Worm (Caenorhabditis elegans): ENCODE data around the gene dgk-5.

dgk-5 gene

ce11 chrII:6454671-6455070 is 16.2 kb downstream of the dgk-5 start, which contains the start of gene aptf-1:
Gene aptf-1, plus strand, starts transcription at chrII:6454971.
- TF ChIP-seq nhr-11 (tag; optimal IDR thresholded peaks at IDR 0.05) (no peak), elt-2 (tag; optimal IDR thresholded peaks at IDR 0.05) (no peak), nhr-77 (tag; optimal IDR thresholded peaks at IDR 0.05) (no peak), elt-1 (tag; optimal IDR thresholded peaks at IDR 0.05) (no peak), fkh-2 (tag; optimal IDR thresholded peaks at IDR 0.05) (no peak), fkh-10 (GFP tag; optimal IDR thresholded peaks at IDR 0.05) (no peak), ama-1 (optimal IDR thresholded peaks at IDR 0.05) (no peak), mdl-1 (tag; optimal IDR thresholded peaks at IDR 0.05) (no peak), unc-62 (GFP tag; optimal IDR thresholded peaks at IDR 0.05) (no peak), skn-1 (tag; optimal IDR thresholded peaks at IDR 0.05) (no peak)

ce11 chrII:6453341-6453806 is 17.5 kb downstream of the dgk-5 start, which contains the start of gene atg-16.2:
Gene atg-16.2, minus strand, starts transcription at chrII:6453391.
- TF ChIP-seq pqm-1 (tag; optimal IDR thresholded peaks at IDR 0.05): no peak
- peak; percentile 39 for TF ChIP-seq elt-2 (tag; optimal IDR thresholded peaks at IDR 0.05)
- TF ChIP-seq nhr-12 (tag; optimal IDR thresholded peaks at IDR 0.05): no peak
- no peak for TF ChIP-seq ceh-28 (tag; optimal IDR thresholded peaks at IDR 0.05)
- TF ChIP-seq fkh-2 (tag; optimal IDR thresholded peaks at IDR 0.05): no peak
- no peak for TF ChIP-seq fkh-10 (GFP tag; optimal IDR thresholded peaks at IDR 0.05)
- no peak for TF ChIP-seq zag-1 (tag; optimal IDR thresholded peaks at IDR 0.05)
- TF ChIP-seq lin-39 (tag; optimal IDR thresholded peaks at IDR 0.05): peak; percentile 42
- peak; percentile 82 for TF ChIP-seq snpc-4 (tag; optimal IDR thresholded peaks at IDR 0.05)
- TF ChIP-seq mml-1 (tag; optimal IDR thresholded peaks at IDR 0.05): no peak
- no peak for TF ChIP-seq nhr-67 (tag; optimal IDR thresholded peaks at IDR 0.05)
- TF ChIP-seq egl-5 (tag; optimal IDR thresholded peaks at IDR 0.05): peak; percentile 12
- peak; percentile 6 for TF ChIP-seq nhr-43 (tag; optimal IDR thresholded peaks at IDR 0.05; ENCODE audit: poor library complexity, severe bottlenecking)
- peak; percentile 64 for TF ChIP-seq lin-15B (tag; optimal IDR thresholded peaks at IDR 0.05)
- no peak for TF ChIP-seq ztf-11 (tag; optimal IDR thresholded peaks at IDR 0.05)
- TF ChIP-seq unc-39 (tag; optimal IDR thresholded peaks at IDR 0.05): no peak
- TF ChIP-seq nhr-28 (tag; optimal IDR thresholded peaks at IDR 0.05): no peak
- no peak for TF ChIP-seq skn-1 (tag; optimal IDR thresholded peaks at IDR 0.05)
- no peak for TF ChIP-seq R02D3.7 (tag; optimal IDR thresholded peaks at IDR 0.05)
- TF ChIP-seq sea-2 (GFP tag; optimal IDR thresholded peaks at IDR 0.05): no peak
- TF ChIP-seq nhr-25 (tag; optimal IDR thresholded peaks at IDR 0.05): peak; percentile 71
- no peak for TF ChIP-seq ztf-4 (tag; optimal IDR thresholded peaks at IDR 0.05)
- TF ChIP-seq tbx-2 (tag; optimal IDR thresholded peaks at IDR 0.05): no peak
- no peak for TF ChIP-seq nhr-76 (tag; optimal IDR thresholded peaks at IDR 0.05)
- peak; percentile 58 for TF ChIP-seq nfya-1 (tag; optimal IDR thresholded peaks at IDR 0.05; ENCODE audit: insufficient read depth)
- TF ChIP-seq elt-1 (tag; optimal IDR thresholded peaks at IDR 0.05): no peak
- TF ChIP-seq nhr-11 (tag; optimal IDR thresholded peaks at IDR 0.05): no peak
- no peak for TF ChIP-seq mdl-1 (tag; optimal IDR thresholded peaks at IDR 0.05)
- TF ChIP-seq elt-3 (tag; optimal IDR thresholded peaks at IDR 0.05): no peak
- no peak for TF ChIP-seq ceh-82 (tag; optimal IDR thresholded peaks at IDR 0.05)
- no peak for TF ChIP-seq nhr-23 (tag; optimal IDR thresholded peaks at IDR 0.05)
- no peak for TF ChIP-seq hmg-11 (tag; optimal IDR thresholded peaks at IDR 0.05)
- no peak for TF ChIP-seq eor-1 (tag; optimal IDR thresholded peaks at IDR 0.05)
- no peak for TF ChIP-seq daf-12 (tag; optimal IDR thresholded peaks at IDR 0.05)
- TF ChIP-seq aly-2 (tag; optimal IDR thresholded peaks at IDR 0.05): no peak
- no peak for TF ChIP-seq lsy-12 (tag; optimal IDR thresholded peaks at IDR 0.05)
- TF ChIP-seq egl-27 (tag; optimal IDR thresholded peaks at IDR 0.05): no peak
- TF ChIP-seq ZK546.5 (tag; optimal IDR thresholded peaks at IDR 0.05): no peak
- TF ChIP-seq unc-62 (GFP tag; optimal IDR thresholded peaks at IDR 0.05): no peak
- TF ChIP-seq ama-1 (optimal IDR thresholded peaks at IDR 0.05): no peak
- no peak for TF ChIP-seq nhr-77 (tag; optimal IDR thresholded peaks at IDR 0.05)
- no peak for TF ChIP-seq fos-1 (tag; optimal IDR thresholded peaks at IDR 0.05)
- no peak for TF ChIP-seq ceh-16 (tag; optimal IDR thresholded peaks at IDR 0.05)
- no peak for TF ChIP-seq jun-1 (tag; optimal IDR thresholded peaks at IDR 0.05)
- peak; percentile 84 for TF ChIP-seq pha-4 (tag; optimal IDR thresholded peaks at IDR 0.05)
